Fruit fly (Drosophila melanogaster) whole organism, wandering third instar larva: ENCODE results near the gene CG13896.

Source experiments
- CrebA ChIP-seq: fragments of 200-800 bp; sonication (Bioruptor generic); optimal IDR thresholded peaks from 2 replicates; lab custom pipeline; 2016; ENCODE audit warnings: missing biosample characterization, mild to moderate bottlenecking, missing genetic modification characterization, borderline replicate concordance
- Hr78 ChIP-seq: fragments of >200 bp; optimal IDR thresholded peaks from 2 replicates; lab custom pipeline; 2017; ENCODE audit warnings: missing biosample characterization, missing genetic modification characterization
- Hr83 ChIP-seq: fragments of 200-300 bp; sonication (Bioruptor generic); optimal IDR thresholded peaks from 2 replicates; lab custom pipeline; 2016; ENCODE audit warnings: missing biosample characterization, mild to moderate bottlenecking, missing genetic modification characterization, moderate library complexity; ENCODE audit not compliant: poor library complexity, severe bottlenecking
- foxo ChIP-seq, 2 experiments: fragments of 200-800 bp; sonication (Bioruptor generic); optimal IDR thresholded peaks; 2 replicates in 1 of 2; 3 replicates in 1 of 2; lab custom pipeline; 2016 to 2017; ENCODE audit warnings: missing biosample characterization in 2 of 2, missing genetic modification characterization in 2 of 2
- h ChIP-seq: fragments of 200-800 bp; sonication (Bioruptor generic); optimal IDR thresholded peaks from 3 replicates; lab custom pipeline; 2016; ENCODE audit warnings: missing biosample characterization, mild to moderate bottlenecking, missing genetic modification characterization
- psq ChIP-seq: fragments of 200-800 bp; sonication (Bioruptor generic); optimal IDR thresholded peaks from 3 replicates; lab custom pipeline; 2017; ENCODE audit warnings: missing biosample characterization, mild to moderate bottlenecking, missing genetic modification characterization, moderate library complexity

DNA sequence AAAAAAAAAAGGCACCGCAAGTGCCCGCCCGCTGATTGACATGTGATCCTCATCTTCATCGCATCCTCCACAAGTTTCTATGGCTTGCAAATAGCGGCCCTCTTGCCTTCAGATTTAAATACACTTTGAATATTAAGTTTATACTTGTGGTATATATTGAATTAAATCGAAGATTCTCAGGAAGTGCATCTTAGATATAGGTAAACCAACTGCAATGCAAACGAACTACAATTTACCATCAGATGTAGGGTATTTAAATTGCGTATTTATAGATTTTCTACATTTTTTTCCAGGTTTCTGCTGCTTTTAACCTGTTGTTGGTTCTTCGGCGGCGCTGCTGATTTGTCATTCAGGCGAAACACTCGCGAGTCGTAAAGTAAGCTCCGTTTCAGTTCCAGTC lies 35.4 kb upstream of the CG13896 start:
- no peak for TF ChIP-seq h (GFP tag; lab: Kevin White, UChicago)
- TF ChIP-seq psq (GFP tag; lab: Kevin White, UChicago) = no peak
- TF ChIP-seq CrebA = no peak
- no peak for TF ChIP-seq Hr83 (GFP tag; lab: Kevin White, UChicago)
- TF ChIP-seq Hr78 = no peak
- no peak for TF ChIP-seq foxo (GFP tag; optimal IDR thresholded peaks at IDR 0.05; lab: Kevin White, UChicago)
